Fruit fly (Drosophila melanogaster) whole organism, embryonic: ENCODE results near the gene CG13962.

Experiments used
- Adf1 ChIP-seq: fragments of 200-800 bp; sonication (Bioruptor generic); IDR thresholded peaks from 2 replicates; pipeline ENCODE4 v1.3.6; 2022; ENCODE audit warnings: missing biosample characterization, missing genetic modification characterization
- Bteb2 ChIP-seq: fragments of 200-800 bp; sonication (Bioruptor generic); optimal IDR thresholded peaks from 2 replicates; lab custom pipeline; 2016; ENCODE audit warnings: missing biosample characterization, missing genetic modification characterization
- CG10267 ChIP-seq: fragments of 200-800 bp; sonication (Bioruptor generic); optimal IDR thresholded peaks from 2 replicates; lab custom pipeline; 2018; ENCODE audit warnings: missing biosample characterization, mild to moderate bottlenecking, missing genetic modification characterization, moderate library complexity
- CG10274 ChIP-seq: fragments of 200-800 bp; sonication (Bioruptor generic); optimal IDR thresholded peaks from 3 replicates; lab custom pipeline; 2017; ENCODE audit warnings: missing biosample characterization, mild to moderate bottlenecking, missing genetic modification characterization
- CG10543 ChIP-seq: fragments of 200-800 bp; sonication (Bioruptor generic); optimal IDR thresholded peaks from 3 replicates; lab custom pipeline; 2017; ENCODE audit warnings: missing biosample characterization, mild to moderate bottlenecking, missing genetic modification characterization, moderate library complexity
- CG12744 ChIP-seq: fragments of 200-800 bp; sonication (Bioruptor generic); optimal IDR thresholded peaks from 2 replicates; lab custom pipeline; 2016; ENCODE audit warnings: missing biosample characterization, missing genetic modification characterization
- CG16815 ChIP-seq: fragments of 200-800 bp; sonication (Bioruptor generic); optimal IDR thresholded peaks from 3 replicates; lab custom pipeline; 2017; ENCODE audit warnings: missing biosample characterization, mild to moderate bottlenecking, missing genetic modification characterization
- CG1792 ChIP-seq: fragments of 200-800 bp; sonication (Bioruptor generic); optimal IDR thresholded peaks from 2 replicates; lab custom pipeline; 2016; ENCODE audit warnings: missing biosample characterization, missing genetic modification characterization
- CG2120 ChIP-seq: fragments of 200-800 bp; sonication (Bioruptor generic); optimal IDR thresholded peaks from 3 replicates; lab custom pipeline; 2016; ENCODE audit warnings: missing biosample characterization, missing genetic modification characterization
- CG2678 ChIP-seq: fragments of 200-800 bp; sonication (Bioruptor generic); optimal IDR thresholded peaks from 3 replicates; lab custom pipeline; 2019; ENCODE audit warnings: missing biosample characterization, mild to moderate bottlenecking, missing genetic modification characterization, moderate library complexity
- CG3995 ChIP-seq: fragments of 200-800 bp; sonication (Bioruptor generic); optimal IDR thresholded peaks from 3 replicates; lab custom pipeline; 2016; ENCODE audit warnings: missing biosample characterization, missing genetic modification characterization
- CG4360 ChIP-seq: fragments of 200-800 bp; sonication (Bioruptor generic); IDR thresholded peaks from 2 replicates; pipeline ENCODE4 v1.3.6; 2022; ENCODE audit warnings: missing biosample characterization, missing genetic modification characterization
- CG6654 ChIP-seq: fragments of 200-800 bp; sonication (Bioruptor generic); optimal IDR thresholded peaks from 2 replicates; lab custom pipeline; 2017; ENCODE audit warnings: missing biosample characterization, mild to moderate bottlenecking, missing genetic modification characterization
- CG7357 ChIP-seq: fragments of 200-800 bp; sonication (Bioruptor generic); IDR thresholded peaks from 3 replicates; pipeline ENCODE4 v1.3.6; 2022; ENCODE audit warnings: missing biosample characterization, missing genetic modification characterization
- CG9727 ChIP-seq: fragments of 200-800 bp; sonication (Bioruptor generic); optimal IDR thresholded peaks from 3 replicates; lab custom pipeline; 2017; ENCODE audit warnings: missing biosample characterization, mild to moderate bottlenecking, missing genetic modification characterization
- CrebB ChIP-seq: fragments of 200-800 bp; sonication (Bioruptor generic); optimal IDR thresholded peaks from 3 replicates; lab custom pipeline; 2018; ENCODE audit warnings: missing biosample characterization, mild to moderate bottlenecking, missing genetic modification characterization
- D ChIP-seq, 2 experiments: fragments of 200-800 bp in 1 of 2; fragments of >200 bp in 1 of 2; sonication (Bioruptor generic) in 1 of 2; optimal IDR thresholded peaks; 2 replicates in 1 of 2; 3 replicates in 1 of 2; lab custom pipeline; 2017; ENCODE audit warnings: mild to moderate bottlenecking in 1 of 2, missing biosample characterization in 1 of 2, missing genetic modification characterization in 1 of 2, missing genetic modification reagents in 1 of 2
- D19A ChIP-seq: fragments of 200-800 bp; optimal IDR thresholded peaks from 3 replicates; lab custom pipeline; 2019; ENCODE audit warnings: missing biosample characterization, mild to moderate bottlenecking, missing genetic modification characterization, moderate library complexity
- Deaf1 ChIP-seq: fragments of 200-800 bp; optimal IDR thresholded peaks from 3 replicates; lab custom pipeline; 2019; ENCODE audit warnings: missing biosample characterization, mild to moderate bottlenecking, missing genetic modification characterization, moderate library complexity
- E2f1 ChIP-seq: fragments of 200-800 bp; sonication (Bioruptor generic); IDR thresholded peaks from 2 replicates; pipeline ENCODE4 v1.3.6; 2022; ENCODE audit warnings: missing biosample characterization, missing genetic modification characterization
- Elba2 ChIP-seq: fragments of 200-800 bp; sonication (Bioruptor generic); optimal IDR thresholded peaks from 3 replicates; lab custom pipeline; 2016; ENCODE audit warnings: missing biosample characterization, missing genetic modification characterization
- HmgD ChIP-seq: fragments of 200-800 bp; sonication (Bioruptor generic); optimal IDR thresholded peaks from 3 replicates; lab custom pipeline; 2016; ENCODE audit warnings: missing biosample characterization, missing genetic modification characterization
- Hr3 ChIP-seq: fragments of 200-800 bp; sonication (Bioruptor generic); optimal IDR thresholded peaks from 3 replicates; lab custom pipeline; 2016; ENCODE audit warnings: missing biosample characterization, missing genetic modification characterization
- Jarid2 ChIP-seq: fragments of 200-800 bp; sonication (Bioruptor generic); optimal IDR thresholded peaks from 3 replicates; lab custom pipeline; 2017; ENCODE audit warnings: mild to moderate bottlenecking, missing biosample characterization, missing genetic modification reagents, missing genetic modification characterization
- NC2β ChIP-seq: fragments of 200-800 bp; sonication (Bioruptor generic); optimal IDR thresholded peaks from 2 replicates; lab custom pipeline; 2016; ENCODE audit warnings: missing biosample characterization, missing genetic modification characterization
- Optix ChIP-seq: fragments of 200-800 bp; sonication (Bioruptor generic); IDR thresholded peaks from 3 replicates; pipeline ENCODE4 v1.3.6; 2022; ENCODE audit warnings: missing biosample characterization, missing genetic modification characterization
- Spps ChIP-seq: fragments of 200-800 bp; sonication (Bioruptor generic); optimal IDR thresholded peaks from 2 replicates; lab custom pipeline; 2018; ENCODE audit warnings: missing biosample characterization, mild to moderate bottlenecking, missing genetic modification characterization
- Xrp1 ChIP-seq: fragments of 200-800 bp; sonication (Bioruptor generic); IDR thresholded peaks from 2 replicates; pipeline ENCODE4 v1.3.6; 2022; ENCODE audit warnings: missing biosample characterization, missing genetic modification characterization
- amos ChIP-seq: fragments of 200-800 bp; sonication (Bioruptor generic); IDR thresholded peaks from 2 replicates; pipeline ENCODE4 v1.3.6; 2022; ENCODE audit warnings: missing biosample characterization, missing genetic modification characterization; ENCODE audit not compliant: partially characterized antibody
- bowl ChIP-seq: fragments of 200-800 bp; sonication (Bioruptor generic); IDR thresholded peaks from 2 replicates; pipeline ENCODE4 v1.3.6; 2022; ENCODE audit warnings: missing biosample characterization, missing genetic modification characterization
- bsh ChIP-seq, 2 experiments: fragments of 200-800 bp; sonication (Bioruptor generic); optimal IDR thresholded peaks; 2 replicates each; lab custom pipeline; 2017 to 2018; ENCODE audit warnings: mild to moderate bottlenecking in 2 of 2, missing biosample characterization in 2 of 2, missing genetic modification characterization in 2 of 2, moderate library complexity in 1 of 2
- crc ChIP-seq: fragments of 200-800 bp; sonication (Bioruptor generic); optimal IDR thresholded peaks from 2 replicates; lab custom pipeline; 2016; ENCODE audit warnings: missing biosample characterization, missing genetic modification characterization
- crp ChIP-seq, 2 experiments: fragments of 200-800 bp; sonication (Bioruptor generic); optimal IDR thresholded peaks; 2 replicates in 1 of 2; 3 replicates in 1 of 2; lab custom pipeline; 2017; ENCODE audit warnings: missing biosample characterization in 2 of 2, missing genetic modification characterization in 2 of 2, mild to moderate bottlenecking in 1 of 2, moderate library complexity in 1 of 2
- dmrt11E ChIP-seq: fragments of 200-800 bp; sonication (Bioruptor generic); optimal IDR thresholded peaks from 3 replicates; lab custom pipeline; 2018; ENCODE audit warnings: missing biosample characterization, mild to moderate bottlenecking, missing genetic modification characterization, moderate library complexity
- en ChIP-seq: fragments of 200-800 bp; sonication (Bioruptor generic); optimal IDR thresholded peaks from 2 replicates; lab custom pipeline; 2016; ENCODE audit warnings: missing biosample characterization, missing genetic modification characterization
- ftz-f1 ChIP-seq: fragments of 200-800 bp; sonication (Bioruptor generic); optimal IDR thresholded peaks from 2 replicates; lab custom pipeline; 2016; ENCODE audit warnings: missing biosample characterization, missing genetic modification characterization
- gsb ChIP-seq: fragments of 200-800 bp; sonication (Bioruptor generic); IDR thresholded peaks from 2 replicates; pipeline ENCODE4 v1.3.6; 2022; ENCODE audit warnings: missing biosample characterization, missing genetic modification characterization
- oc ChIP-seq: fragments of 200-800 bp; sonication (Bioruptor generic); optimal IDR thresholded peaks from 2 replicates; lab custom pipeline; 2018; ENCODE audit warnings: missing biosample characterization, mild to moderate bottlenecking, missing genetic modification characterization, moderate library complexity
- ranshi ChIP-seq: fragments of 200-800 bp; sonication (Bioruptor generic); IDR thresholded peaks from 2 replicates; pipeline ENCODE4 v1.3.6; 2022; ENCODE audit warnings: missing biosample characterization, missing genetic modification characterization
- sc ChIP-seq, 3 experiments: fragments of >200 bp in 2 of 3; fragments of 200-800 bp in 1 of 3; sonication (Bioruptor generic) in 1 of 3; optimal IDR thresholded peaks; 2 replicates in 2 of 3; 3 replicates in 1 of 3; lab custom pipeline; 2017; ENCODE audit warnings: mild to moderate bottlenecking in 1 of 3, missing biosample characterization in 1 of 3, missing genetic modification characterization in 1 of 3, missing genetic modification reagents in 1 of 3
- scrt ChIP-seq: fragments of 200-800 bp; sonication (Bioruptor generic); optimal IDR thresholded peaks from 2 replicates; lab custom pipeline; 2018; ENCODE audit warnings: missing biosample characterization, mild to moderate bottlenecking, missing genetic modification characterization, moderate library complexity
- sd ChIP-seq: fragments of 200-800 bp; sonication (Bioruptor generic); optimal IDR thresholded peaks from 3 replicates; lab custom pipeline; 2018; ENCODE audit warnings: missing biosample characterization, mild to moderate bottlenecking, missing genetic modification characterization, moderate library complexity
- sna ChIP-seq: fragments of 200-800 bp; sonication (Bioruptor generic); IDR thresholded peaks from 2 replicates; pipeline ENCODE4 v1.3.6; 2022; ENCODE audit warnings: missing biosample characterization, missing genetic modification characterization; ENCODE audit not compliant: partially characterized antibody
- ssp ChIP-seq: fragments of 200-800 bp; sonication (Bioruptor generic); IDR thresholded peaks from 2 replicates; pipeline ENCODE4 v1.3.6; 2022; ENCODE audit warnings: missing biosample characterization, missing genetic modification characterization
- tin ChIP-seq: fragments of 200-800 bp; sonication (Bioruptor generic); optimal IDR thresholded peaks from 3 replicates; lab custom pipeline; 2016; ENCODE audit warnings: missing biosample characterization, missing genetic modification characterization
- trem ChIP-seq: fragments of 200-800 bp; optimal IDR thresholded peaks from 3 replicates; lab custom pipeline; 2019; ENCODE audit warnings: missing biosample characterization, mild to moderate bottlenecking, missing genetic modification characterization, moderate library complexity
- z ChIP-seq: fragments of 200-800 bp; sonication (Bioruptor generic); IDR thresholded peaks from 3 replicates; pipeline ENCODE4 v1.3.6; 2022; ENCODE audit warnings: missing biosample characterization, missing genetic modification characterization

The CG13962 gene

DNA sequence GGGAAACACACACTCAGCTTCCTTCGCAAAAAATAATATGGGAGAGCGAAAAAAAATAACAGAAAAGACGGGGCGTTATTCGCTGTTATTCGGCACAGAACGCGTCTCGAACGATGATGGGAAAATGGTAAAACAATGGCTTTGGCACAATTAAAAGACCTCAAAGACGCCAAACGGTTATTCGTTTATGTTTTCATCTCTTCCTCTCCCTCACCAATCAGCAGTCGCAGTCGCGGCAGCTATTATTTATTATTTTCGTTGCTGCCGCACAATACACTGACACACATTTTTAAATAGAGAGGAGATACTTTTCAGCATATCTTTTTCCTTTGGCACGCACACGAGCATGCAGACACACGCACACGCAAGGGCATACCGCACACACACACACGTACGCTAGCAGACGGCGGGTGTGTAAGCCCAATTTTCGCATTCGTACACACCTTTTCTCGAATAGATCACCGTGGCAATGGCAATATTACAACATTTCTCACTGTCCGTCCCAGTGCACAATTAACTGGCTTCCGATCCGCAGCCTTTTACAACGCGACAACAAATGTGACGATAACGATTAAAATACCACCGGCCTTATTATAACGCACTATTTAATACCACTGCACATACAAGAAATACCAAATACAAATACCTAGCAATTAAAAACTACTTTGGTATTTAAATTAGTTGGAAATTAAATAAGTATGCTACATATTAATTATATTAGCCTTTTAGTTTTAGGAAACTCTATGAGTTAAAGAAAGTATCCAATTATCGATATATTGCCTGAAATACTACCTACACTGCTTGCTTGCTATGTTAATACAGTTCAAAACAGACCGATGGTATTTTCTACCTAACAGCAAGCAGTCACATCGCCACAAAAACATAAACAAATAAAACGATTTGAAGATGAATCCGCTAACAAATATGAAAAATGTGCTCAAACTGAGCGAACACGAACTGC is 22.7 kb downstream of the CG13962 start, which contains the start of the genes CdGAPr and CG10466 (continued):
- TF ChIP-seq scrt (GFP tag; lab: Kevin White, UChicago): no peak
- TF ChIP-seq sna: peak; percentile 22; the same call in 1 of the 2 replicates
- TF ChIP-seq Jarid2: peak; percentile 83
- TF ChIP-seq CG1792 (GFP tag; lab: Kevin White, UChicago): no peak
- no peak for TF ChIP-seq HmgD (GFP tag; lab: Kevin White, UChicago)
- peak; percentile 50 for TF ChIP-seq D19A
- peak; percentile 79 for TF ChIP-seq trem (tag; lab: Kevin White, UChicago)
- TF ChIP-seq CG10267 (tag; lab: Kevin White, UChicago): peak; percentile 65
- no peak for TF ChIP-seq CG3995 (GFP tag; lab: Kevin White, UChicago)
- no peak for TF ChIP-seq gsb (GFP tag; lab: Robert Waterston, UW)
- TF ChIP-seq bsh (GFP tag; optimal IDR thresholded peaks at IDR 0.05; lab: Kevin White, UChicago): peak in 1 of 2 experiments; percentile 1
- TF ChIP-seq bowl (GFP tag; lab: Robert Waterston, UW): 0 out of 2 replicates have a peak, but pooled peaks have one; percentile 20
- TF ChIP-seq CG10543 (GFP tag; lab: Kevin White, UChicago): peak; percentile 21
- TF ChIP-seq E2f1: no peak
- TF ChIP-seq Adf1 (GFP tag; lab: Robert Waterston, UW): no peak
- peak; percentile 60 for TF ChIP-seq ftz-f1 (GFP tag; lab: Kevin White, UChicago)
- TF ChIP-seq tin: no peak
- no peak for TF ChIP-seq Spps
- TF ChIP-seq ranshi (GFP tag; lab: Robert Waterston, UW): no peak
- TF ChIP-seq CG2120 (GFP tag; lab: Kevin White, UChicago): peak; percentile 20
- no peak for TF ChIP-seq Xrp1 (GFP tag; lab: Robert Waterston, UW)
- TF ChIP-seq CG9727 (GFP tag; lab: Kevin White, UChicago): no peak
- no peak for TF ChIP-seq Optix (GFP tag; lab: Robert Waterston, UW)
- TF ChIP-seq CG12744 (GFP tag; lab: Kevin White, UChicago): no peak
- TF ChIP-seq Bteb2 (GFP tag; lab: Kevin White, UChicago): no peak
- peak; percentile 5 for TF ChIP-seq Deaf1 (tag; lab: Kevin White, UChicago)
- TF ChIP-seq CG10274: no peak
- TF ChIP-seq CG4360 (GFP tag; lab: Robert Waterston, UW): no peak
- no peak for TF ChIP-seq crp (GFP tag; optimal IDR thresholded peaks at IDR 0.05; lab: Kevin White, UChicago)
- TF ChIP-seq Elba2 (GFP tag; lab: Kevin White, UChicago): no peak
- peak; percentile 62 for TF ChIP-seq sd (tag; lab: Kevin White, UChicago)
- TF ChIP-seq sc (optimal IDR thresholded peaks at IDR 0.05; lab: Kevin White, UChicago): no peak
- no peak for TF ChIP-seq sc (GFP tag; optimal IDR thresholded peaks at IDR 0.05; lab: Kevin White, UChicago)
- TF ChIP-seq dmrt11E (tag; lab: Kevin White, UChicago): peak; percentile 12
- TF ChIP-seq Hr3 (GFP tag; lab: Kevin White, UChicago): peak; percentile 17
- TF ChIP-seq CG6654 (GFP tag; lab: Kevin White, UChicago): no peak
- TF ChIP-seq crc (GFP tag; lab: Kevin White, UChicago): no peak
- TF ChIP-seq ssp (GFP tag; lab: Robert Waterston, UW): 0 out of 2 replicates have a peak, but pooled peaks have one; percentile 12
- TF ChIP-seq oc (tag; lab: Kevin White, UChicago): peak; percentile 8
- no peak for TF ChIP-seq CG16815
- TF ChIP-seq NC2β: no peak
- peak; percentile 37 for TF ChIP-seq amos (GFP tag; lab: Robert Waterston, UW)
- TF ChIP-seq CrebB: no peak
- TF ChIP-seq en: no peak
- TF ChIP-seq D (optimal IDR thresholded peaks at IDR 0.05; lab: Kevin White, UChicago): no peak
- TF ChIP-seq D (GFP tag; optimal IDR thresholded peaks at IDR 0.05; lab: Kevin White, UChicago): no peak
- TF ChIP-seq CG7357 (GFP tag; lab: Robert Waterston, UW): no peak
- TF ChIP-seq z: no peak
- TF ChIP-seq CG2678 (tag; lab: Kevin White, UChicago): no peak
